Worm (Caenorhabditis elegans) whole organism, early embryonic: ENCODE results near the gene ZK666.1.
A peak's percentile ranks its signal among the peaks of the same experiment; 100 is the strongest.

Experiments
- B0310.2 ChIP-seq: sonication (generic microtip); optimal IDR thresholded peaks from 2 replicates; lab custom pipeline; 2016; ENCODE audit warnings: mild to moderate bottlenecking, missing genetic modification characterization, missing compliant biosample characterization
- F13C5.2 ChIP-seq: sonication (generic microtip); optimal IDR thresholded peaks from 2 replicates; lab custom pipeline; 2017; ENCODE audit warnings: mild to moderate bottlenecking, missing genetic modification characterization, inconsistent platforms, missing compliant biosample characterization
- aly-1 ChIP-seq: sonication (generic microtip); optimal IDR thresholded peaks from 2 replicates; lab custom pipeline; 2016; ENCODE audit warnings: missing genetic modification characterization, missing compliant biosample characterization
- ama-1 ChIP-seq: fragments of 150-350 bp; optimal IDR thresholded peaks from 2 replicates; lab custom pipeline; 2014
- ceh-13 ChIP-seq: fragments of 200-800 bp; sonication (Bioruptor generic); optimal IDR thresholded peaks from 2 replicates; lab custom pipeline; 2018; ENCODE audit warnings: mild to moderate bottlenecking, missing genetic modification characterization, missing compliant biosample characterization
- ets-7 ChIP-seq: sonication (generic microtip); optimal IDR thresholded peaks from 2 replicates; lab custom pipeline; 2016; ENCODE audit warnings: missing genotype, missing genetic modification characterization, missing compliant biosample characterization
- flt-1 ChIP-seq: fragments of 200-800 bp; sonication (Bioruptor generic); IDR thresholded peaks from 2 replicates; pipeline ENCODE4 v1.3.6; 2022; ENCODE audit warnings: missing genetic modification characterization, missing compliant biosample characterization
- hmg-4 ChIP-seq: fragments of 200-800 bp; sonication (Bioruptor generic); optimal IDR thresholded peaks from 2 replicates; lab custom pipeline; 2018; ENCODE audit warnings: mild to moderate bottlenecking, missing genetic modification characterization, missing compliant biosample characterization
- hnd-1 ChIP-seq: sonication (generic microtip); optimal IDR thresholded peaks from 2 replicates; lab custom pipeline; 2016; ENCODE audit warnings: missing genetic modification characterization, missing compliant biosample characterization
- pes-1 ChIP-seq: fragments of 200-800 bp; sonication (Bioruptor generic); IDR thresholded peaks from 2 replicates; pipeline ENCODE4 v1.3.6; 2022; ENCODE audit warnings: missing genetic modification reagents, missing genetic modification characterization, missing compliant biosample characterization
- scrt-1 ChIP-seq: fragments of 200-800 bp; sonication (Bioruptor generic); IDR thresholded peaks from 2 replicates; pipeline ENCODE4 v1.3.6; 2022; ENCODE audit warnings: missing genetic modification characterization, missing compliant biosample characterization
- sea-1 ChIP-seq: fragments of 200-800 bp; sonication (Bioruptor generic); conservative IDR thresholded peaks from 2 replicates; pipeline ENCODE4 v1.3.6; 2022; ENCODE audit warnings: missing genetic modification characterization, missing compliant biosample characterization
- tbx-11 ChIP-seq: fragments of 200-800 bp; sonication (Bioruptor generic); IDR thresholded peaks from 2 replicates; pipeline ENCODE4 v1.3.6; 2022; ENCODE audit warnings: missing genetic modification characterization, missing compliant biosample characterization

DNA sequence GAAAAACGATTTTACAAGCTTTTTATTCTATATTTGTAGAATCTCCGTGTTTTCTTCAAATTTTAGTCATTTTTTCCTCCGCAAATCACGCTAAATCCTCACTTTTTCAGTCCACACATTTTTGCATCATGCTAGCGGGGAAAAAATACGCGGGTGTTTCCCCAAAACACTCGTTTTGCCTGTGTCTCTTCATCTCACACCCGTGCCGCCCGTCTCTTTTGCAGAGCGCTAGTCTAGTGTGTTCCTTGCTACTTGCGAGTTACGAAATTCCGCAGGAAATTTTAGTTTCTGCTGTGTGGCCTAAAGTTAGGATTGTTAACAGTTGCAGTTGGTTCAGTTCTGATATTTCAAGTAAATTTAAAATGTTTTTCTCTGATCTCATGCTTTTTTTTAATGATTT is 25.4 kb downstream of the ZK666.1 start:
- TF ChIP-seq pes-1 (GFP tag; lab: Robert Waterston, UW) (no peak), flt-1 (GFP tag; lab: Robert Waterston, UW) (no peak), B0310.2 (no peak), hnd-1 (tag; lab: Kevin White, UChicago) (no peak), F13C5.2 (tag; lab: Kevin White, UChicago) (no peak), ama-1 (lab: Kevin White, UChicago) (no peak), aly-1 (tag; lab: Kevin White, UChicago) (no peak), ets-7 (tag; lab: Kevin White, UChicago) (no peak), scrt-1 (GFP tag; lab: Robert Waterston, UW) (no peak), sea-1 (no peak), ceh-13 (GFP tag; lab: Kevin White, UChicago) (no peak), tbx-11 (GFP tag; lab: Robert Waterston, UW) (0 out of 2 replicates have a peak, but pooled peaks have one; percentile 27), hmg-4 (GFP tag; lab: Kevin White, UChicago) (peak; percentile 11)
